Fruit fly (Drosophila melanogaster) whole organism, embryonic: ENCODE results near the gene BBIP1.

Experiments used
- Abd-B ChIP-seq: fragments of 200-800 bp; sonication (Bioruptor generic); optimal IDR thresholded peaks from 2 replicates; lab custom pipeline; 2018; ENCODE audit warnings: missing biosample characterization, mild to moderate bottlenecking, missing genetic modification characterization, moderate library complexity
- Ada2b ChIP-seq: fragments of 200-800 bp; sonication (Bioruptor generic); IDR thresholded peaks from 2 replicates; pipeline ENCODE4 v1.3.6; 2022; ENCODE audit warnings: missing biosample characterization, missing genetic modification characterization
- Bgb ChIP-seq: fragments of 200-800 bp; sonication (Bioruptor generic); IDR thresholded peaks from 2 replicates; pipeline ENCODE4 v1.3.6; 2022; ENCODE audit warnings: missing biosample characterization, missing genetic modification characterization; ENCODE audit not compliant: partially characterized antibody
- CG10543 ChIP-seq: fragments of 200-800 bp; sonication (Bioruptor generic); optimal IDR thresholded peaks from 3 replicates; lab custom pipeline; 2017; ENCODE audit warnings: missing biosample characterization, mild to moderate bottlenecking, missing genetic modification characterization, moderate library complexity
- CG11398 ChIP-seq: fragments of 200-800 bp; sonication (Bioruptor generic); optimal IDR thresholded peaks from 2 replicates; lab custom pipeline; 2016; ENCODE audit warnings: missing biosample characterization, missing genetic modification characterization
- CG11456 ChIP-seq: fragments of 200-800 bp; sonication (Bioruptor generic); IDR thresholded peaks from 3 replicates; pipeline ENCODE4 v1.3.6; 2022; ENCODE audit warnings: missing biosample characterization, missing genetic modification characterization
- CG11504 ChIP-seq: fragments of 200-800 bp; sonication (Bioruptor generic); optimal IDR thresholded peaks from 3 replicates; lab custom pipeline; 2019; ENCODE audit warnings: missing biosample characterization, mild to moderate bottlenecking, missing genetic modification characterization, moderate library complexity
- CG11560 ChIP-seq: fragments of 200-800 bp; sonication (Bioruptor generic); IDR thresholded peaks from 3 replicates; pipeline ENCODE4 v1.3.6; 2022; ENCODE audit warnings: missing biosample characterization, missing genetic modification characterization
- CG14014 ChIP-seq: fragments of 200-800 bp; sonication (Bioruptor generic); IDR thresholded peaks from 2 replicates; pipeline ENCODE4 v1.3.6; 2022; ENCODE audit warnings: missing biosample characterization, missing genetic modification characterization
- CG15696 ChIP-seq: fragments of 200-800 bp; sonication (Bioruptor generic); optimal IDR thresholded peaks from 2 replicates; lab custom pipeline; 2019; ENCODE audit warnings: missing biosample characterization, mild to moderate bottlenecking, missing genetic modification characterization, moderate library complexity
- CG16779 ChIP-seq: fragments of 200-800 bp; sonication (Bioruptor generic); IDR thresholded peaks from 2 replicates; pipeline ENCODE4 v1.3.6; 2022; ENCODE audit warnings: missing biosample characterization, missing genetic modification characterization
- CG1792 ChIP-seq: fragments of 200-800 bp; sonication (Bioruptor generic); optimal IDR thresholded peaks from 2 replicates; lab custom pipeline; 2016; ENCODE audit warnings: missing biosample characterization, missing genetic modification characterization
- CG3281 ChIP-seq: fragments of 200-800 bp; sonication (Bioruptor generic); optimal IDR thresholded peaks from 3 replicates; lab custom pipeline; 2017; ENCODE audit warnings: missing biosample characterization, mild to moderate bottlenecking, missing genetic modification characterization
- CG3847 ChIP-seq: fragments of 200-800 bp; sonication (Bioruptor generic); IDR thresholded peaks from 2 replicates; pipeline ENCODE4 v1.3.6; 2022; ENCODE audit warnings: missing biosample characterization, missing genetic modification characterization
- CG4360 ChIP-seq: fragments of 200-800 bp; sonication (Bioruptor generic); IDR thresholded peaks from 2 replicates; pipeline ENCODE4 v1.3.6; 2022; ENCODE audit warnings: missing biosample characterization, missing genetic modification characterization
- CG43689 ChIP-seq: fragments of 200-800 bp; sonication (Bioruptor generic); IDR thresholded peaks from 2 replicates; pipeline ENCODE4 v1.3.6; 2022; ENCODE audit warnings: missing biosample characterization, missing genetic modification characterization
- CG4730 ChIP-seq: fragments of 200-800 bp; sonication (Bioruptor generic); IDR thresholded peaks from 2 replicates; pipeline ENCODE4 v1.3.6; 2022; ENCODE audit warnings: missing biosample characterization, missing genetic modification characterization
- CG5245 ChIP-seq: fragments of 200-800 bp; sonication (Bioruptor generic); optimal IDR thresholded peaks from 3 replicates; lab custom pipeline; 2016; ENCODE audit warnings: missing biosample characterization, missing genetic modification characterization
- CG6254 ChIP-seq: fragments of 200-800 bp; sonication (Bioruptor generic); optimal IDR thresholded peaks from 3 replicates; lab custom pipeline; 2017; ENCODE audit warnings: mild to moderate bottlenecking, missing biosample characterization, missing genetic modification reagents, missing genetic modification characterization
- CG7786 ChIP-seq: fragments of 200-800 bp; sonication (Bioruptor generic); optimal IDR thresholded peaks from 2 replicates; lab custom pipeline; 2016; ENCODE audit warnings: missing biosample characterization, missing genetic modification characterization
- CG7928 ChIP-seq: fragments of 200-800 bp; sonication (Bioruptor generic); optimal IDR thresholded peaks from 2 replicates; lab custom pipeline; 2017; ENCODE audit warnings: missing biosample characterization, mild to moderate bottlenecking, missing genetic modification characterization
- CG7963 ChIP-seq: fragments of 200-800 bp; sonication (Bioruptor generic); IDR thresholded peaks from 3 replicates; pipeline ENCODE4 v1.3.6; 2022; ENCODE audit warnings: missing biosample characterization, missing genetic modification characterization; ENCODE audit not compliant: partially characterized antibody
- Doc2 ChIP-seq: fragments of 200-800 bp; sonication (Bioruptor generic); IDR thresholded peaks from 2 replicates; pipeline ENCODE4 v1.3.6; 2022; ENCODE audit warnings: missing biosample characterization, missing genetic modification characterization
- Ets65A ChIP-seq: fragments of 200-800 bp; sonication (Bioruptor generic); peaks from one replicate; lab custom pipeline; 2016; ENCODE audit warnings: missing biosample characterization, missing genetic modification characterization
- Fer3 ChIP-seq: fragments of 200-800 bp; sonication (Bioruptor generic); optimal IDR thresholded peaks from 2 replicates; lab custom pipeline; 2018; ENCODE audit warnings: missing biosample characterization, mild to moderate bottlenecking, missing genetic modification characterization, moderate library complexity
- Hmr ChIP-seq: fragments of 200-800 bp; sonication (Bioruptor generic); optimal IDR thresholded peaks from 3 replicates; lab custom pipeline; 2017; ENCODE audit warnings: mild to moderate bottlenecking, missing biosample characterization, missing genetic modification reagents, missing genetic modification characterization
- Nf-YA ChIP-seq: fragments of 200-800 bp; sonication (Bioruptor generic); IDR thresholded peaks from 2 replicates; pipeline ENCODE4 v1.3.6; 2022; ENCODE audit warnings: missing biosample characterization, missing genetic modification characterization
- Ptx1 ChIP-seq: fragments of 200-800 bp; sonication (Bioruptor generic); IDR thresholded peaks from 2 replicates; pipeline ENCODE4 v1.3.6; 2022; ENCODE audit warnings: missing biosample characterization, missing genetic modification characterization
- Ravus ChIP-seq: fragments of 200-800 bp; sonication (Bioruptor generic); IDR thresholded peaks from 2 replicates; pipeline ENCODE4 v1.3.6; 2022; ENCODE audit warnings: missing biosample characterization, missing genetic modification characterization
- Side ChIP-seq: fragments of 200-800 bp; sonication (Bioruptor generic); optimal IDR thresholded peaks from 2 replicates; lab custom pipeline; 2016; ENCODE audit warnings: missing biosample characterization, missing genetic modification characterization
- chn ChIP-seq: fragments of 200-800 bp; sonication (Bioruptor generic); optimal IDR thresholded peaks from 2 replicates; lab custom pipeline; 2016; ENCODE audit warnings: missing biosample characterization, missing genetic modification characterization
- emc ChIP-seq: fragments of 200-800 bp; sonication (Bioruptor generic); optimal IDR thresholded peaks from 2 replicates; lab custom pipeline; 2016; ENCODE audit warnings: missing biosample characterization, missing genetic modification characterization
- ewg ChIP-seq: fragments of 200-800 bp; sonication (Bioruptor generic); optimal IDR thresholded peaks from 3 replicates; lab custom pipeline; 2017; ENCODE audit warnings: mild to moderate bottlenecking, missing biosample characterization, missing genetic modification reagents, missing genetic modification characterization
- gem ChIP-seq: fragments of 200-800 bp; sonication (Bioruptor generic); optimal IDR thresholded peaks from 2 replicates; lab custom pipeline; 2019; ENCODE audit warnings: missing biosample characterization, mild to moderate bottlenecking, missing genetic modification characterization, moderate library complexity
- grn ChIP-seq: fragments of 200-800 bp; sonication (Bioruptor generic); optimal IDR thresholded peaks from 3 replicates; lab custom pipeline; 2017; ENCODE audit warnings: missing biosample characterization, missing genetic modification characterization
- gro ChIP-seq: fragments of 200-800 bp; sonication (Bioruptor generic); optimal IDR thresholded peaks from 2 replicates; lab custom pipeline; 2016; ENCODE audit warnings: missing biosample characterization, missing genetic modification characterization
- ham ChIP-seq: fragments of 200-800 bp; sonication (Bioruptor generic); IDR thresholded peaks from 2 replicates; pipeline ENCODE4 v1.3.6; 2022; ENCODE audit warnings: missing biosample characterization, missing genetic modification characterization
- insv ChIP-seq, 2 experiments: fragments of 200-800 bp; sonication (Bioruptor generic); optimal IDR thresholded peaks; 3 replicates each; lab custom pipeline; 2016 to 2018; ENCODE audit warnings: missing biosample characterization in 2 of 2, missing genetic modification characterization in 2 of 2
- kni ChIP-seq: fragments of 200-800 bp; sonication (Bioruptor generic); optimal IDR thresholded peaks from 3 replicates; lab custom pipeline; 2017; ENCODE audit warnings: mild to moderate bottlenecking, missing biosample characterization, missing genetic modification reagents, missing genetic modification characterization
- nau ChIP-seq: fragments of 200-800 bp; sonication (Bioruptor generic); optimal IDR thresholded peaks from 3 replicates; lab custom pipeline; 2017; ENCODE audit warnings: missing biosample characterization, mild to moderate bottlenecking, missing genetic modification characterization, missing genetic modification reagents
- org-1 ChIP-seq: fragments of 200-800 bp; sonication (Bioruptor generic); optimal IDR thresholded peaks from 2 replicates; lab custom pipeline; 2017; ENCODE audit warnings: missing biosample characterization, missing genetic modification characterization
- pnt ChIP-seq: fragments of 200-800 bp; sonication (Bioruptor generic); optimal IDR thresholded peaks from 3 replicates; lab custom pipeline; 2016; ENCODE audit warnings: missing biosample characterization, missing genetic modification characterization
- row ChIP-seq: fragments of 200-800 bp; sonication (Bioruptor generic); IDR thresholded peaks from 3 replicates; pipeline ENCODE4 v1.3.6; 2022; ENCODE audit warnings: missing biosample characterization, missing genetic modification characterization
- schlank ChIP-seq: fragments of 200-800 bp; sonication (Bioruptor generic); optimal IDR thresholded peaks from 2 replicates; lab custom pipeline; 2018; ENCODE audit warnings: missing biosample characterization, mild to moderate bottlenecking, missing genetic modification characterization
- scrt ChIP-seq: fragments of 200-800 bp; sonication (Bioruptor generic); optimal IDR thresholded peaks from 2 replicates; lab custom pipeline; 2018; ENCODE audit warnings: missing biosample characterization, mild to moderate bottlenecking, missing genetic modification characterization, moderate library complexity
- sens ChIP-seq: fragments of 200-800 bp; sonication (Bioruptor generic); peaks from one replicate; lab custom pipeline; 2016; ENCODE audit warnings: missing biosample characterization, missing genetic modification characterization
- slbo ChIP-seq: fragments of 200-800 bp; sonication (Bioruptor generic); IDR thresholded peaks from 2 replicates; pipeline ENCODE4 v1.3.6; 2022; ENCODE audit warnings: missing biosample characterization, missing genetic modification characterization
- sob ChIP-seq: fragments of 200-800 bp; sonication (Bioruptor generic); IDR thresholded peaks from 2 replicates; pipeline ENCODE4 v1.3.6; 2022; ENCODE audit warnings: missing biosample characterization, missing genetic modification characterization
- trh ChIP-seq: fragments of 200-800 bp; sonication (Bioruptor generic); optimal IDR thresholded peaks from 2 replicates; lab custom pipeline; 2016; ENCODE audit warnings: missing biosample characterization, missing genetic modification characterization
- wek ChIP-seq: fragments of 200-800 bp; sonication (Bioruptor generic); optimal IDR thresholded peaks from 3 replicates; lab custom pipeline; 2018; ENCODE audit warnings: missing biosample characterization, mild to moderate bottlenecking, missing genetic modification characterization, moderate library complexity
- zfh2 ChIP-seq: fragments of 200-800 bp; sonication (Bioruptor generic); optimal IDR thresholded peaks from 2 replicates; lab custom pipeline; 2016; ENCODE audit warnings: missing biosample characterization, missing genetic modification characterization

Gene BBIP1

DNA sequence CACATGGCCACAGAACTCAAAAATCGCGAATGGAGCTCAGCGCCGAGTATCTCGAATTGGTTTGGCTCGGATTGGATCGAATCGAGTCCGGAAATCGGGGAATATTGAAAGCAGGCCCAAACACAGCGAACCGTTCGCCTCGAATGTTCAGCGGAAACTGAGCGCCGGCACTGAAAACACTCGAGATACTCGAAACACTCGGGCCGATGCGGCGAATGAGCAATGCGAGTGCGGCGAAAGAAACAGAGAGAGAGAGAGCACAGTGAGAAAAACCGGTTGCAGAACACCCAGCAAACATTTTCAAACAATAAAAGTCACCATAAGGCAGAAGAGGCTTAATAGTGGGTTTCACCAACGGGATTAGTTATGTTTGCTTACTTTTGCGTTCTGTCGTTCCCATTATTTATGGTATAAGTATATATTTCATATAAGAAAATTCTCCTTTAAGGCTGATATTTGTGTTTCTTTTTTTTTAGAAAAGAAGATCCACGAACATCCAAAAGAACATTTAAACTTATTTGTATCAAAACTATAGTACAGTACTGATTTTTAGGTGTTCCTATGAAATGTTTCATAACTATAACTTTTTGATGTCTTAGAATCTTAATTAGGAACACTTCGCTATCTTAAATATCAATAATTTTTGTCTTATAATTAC, 9.7 kb upstream of the BBIP1 start, which contains the start of gene FER (continued):
- TF ChIP-seq CG4360 (GFP tag; lab: Robert Waterston, UW) (no peak; the same call in 1 of the 2 replicates), ham (GFP tag; lab: Robert Waterston, UW) (no peak), kni (GFP tag; lab: Kevin White, UChicago) (no peak), emc (GFP tag; lab: Kevin White, UChicago) (no peak), Side (peak; percentile 51), Abd-B (GFP tag; lab: Kevin White, UChicago) (no peak), sob (GFP tag; lab: Robert Waterston, UW) (peak; percentile 66), CG11456 (GFP tag; lab: Robert Waterston, UW) (peak; percentile 18; the same call in 1 of the 3 replicates), Hmr (GFP tag; lab: Kevin White, UChicago) (peak; percentile 39), nau (peak; percentile 13), CG11560 (tag; lab: Robert Waterston, UW) (no peak), CG3281 (GFP tag; lab: Kevin White, UChicago) (peak; percentile 23), slbo (peak; percentile 50), CG10543 (peak; percentile 72), sens (GFP tag; lab: Kevin White, UChicago) (peak; percentile 84), CG1792 (GFP tag; lab: Kevin White, UChicago) (no peak), pnt (GFP tag; lab: Kevin White, UChicago) (no peak), Ets65A (GFP tag; lab: Kevin White, UChicago) (peak; percentile 80), Ada2b (GFP tag; lab: Robert Waterston, UW) (no peak), CG5245 (GFP tag; lab: Kevin White, UChicago) (no peak), CG7963 (GFP tag; lab: Robert Waterston, UW) (0 out of 3 replicates have a peak, but pooled peaks have one; percentile 10), Fer3 (tag; lab: Kevin White, UChicago) (no peak), CG11504 (tag; lab: Kevin White, UChicago) (peak; percentile 1), Nf-YA (GFP tag; lab: Robert Waterston, UW) (no peak), CG14014 (GFP tag; lab: Robert Waterston, UW) (peak; percentile 36; the same call in 1 of the 2 replicates), CG11398 (GFP tag; lab: Kevin White, UChicago) (peak; percentile 15), insv (GFP tag; optimal IDR thresholded peaks at IDR 0.05; lab: Kevin White, UChicago) (peak in 1 of 2 experiments; percentile 47), ewg (GFP tag; lab: Kevin White, UChicago) (no peak), CG43689 (GFP tag; lab: Robert Waterston, UW) (no peak), Ptx1 (no peak), CG6254 (peak; percentile 52), Bgb (GFP tag; lab: Robert Waterston, UW) (peak; percentile 85), row (peak; percentile 82), trh (GFP tag; lab: Kevin White, UChicago) (no peak), CG15696 (no peak), CG7928 (GFP tag; lab: Kevin White, UChicago) (no peak), grn (GFP tag; lab: Kevin White, UChicago) (peak; percentile 24), org-1 (GFP tag; lab: Kevin White, UChicago) (peak; percentile 5), CG4730 (GFP tag; lab: Robert Waterston, UW) (no peak), chn (no peak), CG16779 (peak; percentile 64; the same call in 1 of the 2 replicates), CG7786 (GFP tag; lab: Kevin White, UChicago) (peak; percentile 22), wek (GFP tag; lab: Kevin White, UChicago) (peak; percentile 63), zfh2 (GFP tag; lab: Kevin White, UChicago) (no peak), gem (peak; percentile 36), Ravus (GFP tag; lab: Robert Waterston, UW) (peak; percentile 38; the same call in 1 of the 2 replicates), gro (GFP tag; lab: Kevin White, UChicago) (peak; percentile 80), schlank (tag; lab: Kevin White, UChicago) (peak; percentile 40), scrt (peak; percentile 57), CG3847 (GFP tag; lab: Robert Waterston, UW) (no peak), Doc2 (GFP tag; lab: Robert Waterston, UW) (no peak)
